Worm (Caenorhabditis elegans) whole organism, L2 larva: ENCODE measurements around the gene K05F6.12.

Experiments
- C34F6.9 ChIP-seq: fragments of 150-350 bp; optimal IDR thresholded peaks from 2 replicates; lab custom pipeline; 2014; ENCODE audit warnings: missing biosample characterization, missing genetic modification characterization
- F13H6.1 ChIP-seq: sonication (generic microtip); optimal IDR thresholded peaks from 2 replicates; lab custom pipeline; 2016; ENCODE audit warnings: missing genetic modification characterization, missing compliant biosample characterization
- R02D3.7 ChIP-seq: fragments of 150-350 bp; optimal IDR thresholded peaks from 2 replicates; lab custom pipeline; 2014; ENCODE audit warnings: missing biosample characterization, missing genetic modification characterization
- ZK546.5 ChIP-seq: sonication (generic microtip); optimal IDR thresholded peaks from 2 replicates; lab custom pipeline; 2017; ENCODE audit warnings: missing biosample characterization, missing genetic modification characterization
- alr-1 ChIP-seq: fragments of 150-350 bp; optimal IDR thresholded peaks from 2 replicates; lab custom pipeline; 2014; ENCODE audit warnings: missing biosample characterization, missing genetic modification characterization
- aly-2 ChIP-seq: fragments of 150-350 bp; optimal IDR thresholded peaks from 2 replicates; lab custom pipeline; 2014; ENCODE audit warnings: missing biosample characterization, missing genetic modification characterization
- blmp-1 ChIP-seq: sonication (generic microtip); optimal IDR thresholded peaks from 2 replicates; lab custom pipeline; 2017; ENCODE audit warnings: missing genetic modification characterization, mild to moderate bottlenecking, missing compliant biosample characterization, antibody characterized with exemption, moderate library complexity; ENCODE audit not compliant: insufficient read depth
- ceh-16 ChIP-seq: fragments of 150-350 bp; optimal IDR thresholded peaks from 2 replicates; lab custom pipeline; 2014; ENCODE audit warnings: missing biosample characterization, missing genetic modification characterization
- ceh-82 ChIP-seq: fragments of 150-350 bp; optimal IDR thresholded peaks from 2 replicates; lab custom pipeline; 2014; ENCODE audit warnings: missing biosample characterization, missing genetic modification characterization
- dmd-4 ChIP-seq: sonication (generic microtip); optimal IDR thresholded peaks from 2 replicates; lab custom pipeline; 2017; ENCODE audit warnings: missing biosample characterization, missing genetic modification characterization
- egl-27 ChIP-seq: sonication (generic microtip); optimal IDR thresholded peaks from 3 replicates; lab custom pipeline; 2017; ENCODE audit warnings: missing biosample characterization, missing genetic modification reagents, missing genetic modification characterization
- elt-1 ChIP-seq: fragments of 150-350 bp; optimal IDR thresholded peaks from 2 replicates; lab custom pipeline; 2014; ENCODE audit warnings: missing biosample characterization, missing genetic modification characterization
- fos-1 ChIP-seq: fragments of 150-350 bp; optimal IDR thresholded peaks from 2 replicates; lab custom pipeline; 2014; ENCODE audit warnings: missing biosample characterization, missing genetic modification characterization
- gmeb-1 ChIP-seq: fragments of 150-350 bp; optimal IDR thresholded peaks from 2 replicates; lab custom pipeline; 2014; ENCODE audit warnings: missing biosample characterization, missing genetic modification characterization
- lin-11 ChIP-seq: fragments of 150-350 bp; sonication (generic microtip); optimal IDR thresholded peaks from 2 replicates; lab custom pipeline; 2014; ENCODE audit warnings: missing biosample characterization, missing genetic modification characterization, inconsistent platforms, mixed read lengths
- lin-13 ChIP-seq: fragments of 150-350 bp; optimal IDR thresholded peaks from 2 replicates; lab custom pipeline; 2014; ENCODE audit warnings: missing biosample characterization, missing genetic modification reagents, missing genetic modification characterization
- lin-39 ChIP-seq: fragments of 150-350 bp; optimal IDR thresholded peaks from 2 replicates; lab custom pipeline; 2014; ENCODE audit warnings: missing biosample characterization, missing genetic modification reagents, missing genetic modification characterization
- mab-5 ChIP-seq: fragments of 150-350 bp; optimal IDR thresholded peaks from 2 replicates; lab custom pipeline; 2014; ENCODE audit warnings: missing biosample characterization, missing genetic modification characterization
- mbf-1 ChIP-seq: sonication (generic microtip); optimal IDR thresholded peaks from 2 replicates; lab custom pipeline; 2017; ENCODE audit warnings: missing biosample characterization, missing genetic modification characterization
- nhr-10 ChIP-seq: sonication (generic microtip); optimal IDR thresholded peaks from 2 replicates; lab custom pipeline; 2017; ENCODE audit warnings: missing biosample characterization, missing genetic modification characterization
- nhr-11 ChIP-seq: fragments of 150-350 bp; optimal IDR thresholded peaks from 2 replicates; lab custom pipeline; 2014; ENCODE audit warnings: missing biosample characterization, missing genetic modification characterization
- nhr-21 ChIP-seq: fragments of 150-350 bp; optimal IDR thresholded peaks from 2 replicates; lab custom pipeline; 2014; ENCODE audit warnings: missing biosample characterization, missing genetic modification characterization
- nhr-23 ChIP-seq: fragments of 150-350 bp; optimal IDR thresholded peaks from 2 replicates; lab custom pipeline; 2014; ENCODE audit warnings: missing biosample characterization, missing genetic modification reagents, missing genetic modification characterization
- nhr-237 ChIP-seq: fragments of 150-350 bp; optimal IDR thresholded peaks from 2 replicates; lab custom pipeline; 2014; ENCODE audit warnings: missing biosample characterization, missing genetic modification characterization
- nhr-25 ChIP-seq: fragments of 150-350 bp; sonication (generic microtip); optimal IDR thresholded peaks from 3 replicates; lab custom pipeline; 2014; ENCODE audit warnings: missing biosample characterization, missing genetic modification characterization
- nhr-6 ChIP-seq: fragments of 150-350 bp; optimal IDR thresholded peaks from 2 replicates; lab custom pipeline; 2014; ENCODE audit warnings: missing biosample characterization, missing genetic modification characterization
- nhr-77 ChIP-seq: fragments of 150-350 bp; optimal IDR thresholded peaks from 2 replicates; lab custom pipeline; 2014; ENCODE audit warnings: missing biosample characterization, missing genetic modification characterization
- peb-1 ChIP-seq: fragments of 150-350 bp; optimal IDR thresholded peaks from 2 replicates; lab custom pipeline; 2014; ENCODE audit warnings: missing biosample characterization, missing genetic modification characterization
- sem-4 ChIP-seq: fragments of 150-350 bp; optimal IDR thresholded peaks from 2 replicates; lab custom pipeline; 2014; ENCODE audit warnings: missing biosample characterization, missing genetic modification reagents, missing genetic modification characterization
- skn-1 ChIP-seq: sonication (generic microtip); optimal IDR thresholded peaks from 2 replicates; lab custom pipeline; 2017; ENCODE audit warnings: missing biosample characterization, missing genetic modification characterization
- sma-3 ChIP-seq: sonication (generic microtip); optimal IDR thresholded peaks from 2 replicates; lab custom pipeline; 2016; ENCODE audit warnings: missing genetic modification reagents, missing genetic modification characterization, missing compliant biosample characterization
- sma-9 ChIP-seq, 2 experiments: fragments of 150-350 bp in 1 of 2; sonication (generic microtip) in 1 of 2; optimal IDR thresholded peaks; 2 replicates each; lab custom pipeline; 2014 to 2016; ENCODE audit warnings: missing genetic modification characterization in 2 of 2, mild to moderate bottlenecking in 1 of 2, missing biosample characterization in 1 of 2, missing compliant biosample characterization in 1 of 2, missing genetic modification reagents in 1 of 2, moderate library complexity in 1 of 2
- unc-39 ChIP-seq: fragments of 150-350 bp; optimal IDR thresholded peaks from 2 replicates; lab custom pipeline; 2014; ENCODE audit warnings: missing biosample characterization, missing genetic modification characterization
- unc-55 ChIP-seq: fragments of 150-350 bp; sonication (generic microtip); optimal IDR thresholded peaks from 3 replicates; lab custom pipeline; 2014; ENCODE audit warnings: missing biosample characterization, missing genetic modification reagents, missing genetic modification characterization
- unc-62 ChIP-seq: fragments of 150-350 bp; optimal IDR thresholded peaks from 2 replicates; lab custom pipeline; 2014; ENCODE audit warnings: missing biosample characterization, missing genetic modification reagents, missing genetic modification characterization
- zag-1 ChIP-seq: fragments of 150-350 bp; optimal IDR thresholded peaks from 2 replicates; lab custom pipeline; 2014; ENCODE audit warnings: missing biosample characterization, missing genetic modification characterization
- ztf-1 ChIP-seq: fragments of 200-800 bp; sonication (Bioruptor generic); conservative IDR thresholded peaks from 2 replicates; pipeline ENCODE4 v1.3.6; 2022; ENCODE audit warnings: missing genetic modification characterization, missing compliant biosample characterization
- ztf-11 ChIP-seq: sonication (generic microtip); optimal IDR thresholded peaks from 2 replicates; lab custom pipeline; 2017; ENCODE audit warnings: missing biosample characterization, missing genetic modification characterization
- ztf-4 ChIP-seq: fragments of 150-350 bp; optimal IDR thresholded peaks from 2 replicates; lab custom pipeline; 2014; ENCODE audit warnings: missing biosample characterization, missing genetic modification characterization

K05F6.12 gene

DNA sequence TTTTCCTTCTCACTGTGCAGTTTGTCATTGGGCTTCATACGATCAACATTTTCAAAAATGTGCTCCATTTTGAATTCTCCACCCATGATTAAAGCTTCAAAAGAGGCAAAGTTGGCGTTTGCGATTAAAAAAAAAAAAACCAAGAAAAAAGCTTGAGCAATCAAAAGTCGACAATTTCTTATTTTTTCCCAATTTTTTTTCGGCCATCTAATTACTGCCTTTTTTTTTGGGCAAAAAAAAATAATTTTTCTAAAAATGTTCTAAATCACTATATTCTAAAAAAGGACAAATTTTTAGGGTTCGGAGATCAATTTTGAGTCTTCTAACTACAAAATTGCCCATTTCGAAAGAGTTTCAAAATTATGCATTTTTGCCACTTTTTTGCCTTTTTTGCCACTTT, 30.3 kb downstream of the K05F6.12 start, which contains the start of gene K05F6.10:
Gene K05F6.10, minus strand, starts transcription at position 101 of the 400 bp plus-strand sequence.
- TF ChIP-seq ceh-82 (tag; lab: Kevin White, UChicago) (no peak), sma-9 (GFP tag; optimal IDR thresholded peaks at IDR 0.05; lab: Kevin White, UChicago) (no peak), sma-9 (tag; optimal IDR thresholded peaks at IDR 0.05; lab: Kevin White, UChicago) (no peak), F13H6.1 (tag; lab: Kevin White, UChicago) (no peak), unc-55 (GFP tag; lab: Kevin White, UChicago) (no peak), elt-1 (no peak), peb-1 (tag; lab: Kevin White, UChicago) (no peak), sem-4 (no peak), mab-5 (tag; lab: Kevin White, UChicago) (no peak), nhr-23 (tag; lab: Kevin White, UChicago) (no peak), zag-1 (tag; lab: Kevin White, UChicago) (no peak), ztf-11 (no peak), lin-39 (tag; lab: Kevin White, UChicago) (no peak), skn-1 (tag; lab: Kevin White, UChicago) (no peak), alr-1 (tag; lab: Kevin White, UChicago) (no peak), unc-39 (tag; lab: Kevin White, UChicago) (no peak), egl-27 (tag; lab: Kevin White, UChicago) (no peak), nhr-10 (tag; lab: Kevin White, UChicago) (no peak), nhr-237 (no peak)

- no peak for TF ChIP-seq ztf-1 (GFP tag; lab: Robert Waterston, UW)
- peak; percentile 82 for TF ChIP-seq fos-1 (tag; lab: Kevin White, UChicago)
Measured at ce11 chrII:1576772-1577171, 31.0 kb downstream of the K05F6.12 start.

DNA sequence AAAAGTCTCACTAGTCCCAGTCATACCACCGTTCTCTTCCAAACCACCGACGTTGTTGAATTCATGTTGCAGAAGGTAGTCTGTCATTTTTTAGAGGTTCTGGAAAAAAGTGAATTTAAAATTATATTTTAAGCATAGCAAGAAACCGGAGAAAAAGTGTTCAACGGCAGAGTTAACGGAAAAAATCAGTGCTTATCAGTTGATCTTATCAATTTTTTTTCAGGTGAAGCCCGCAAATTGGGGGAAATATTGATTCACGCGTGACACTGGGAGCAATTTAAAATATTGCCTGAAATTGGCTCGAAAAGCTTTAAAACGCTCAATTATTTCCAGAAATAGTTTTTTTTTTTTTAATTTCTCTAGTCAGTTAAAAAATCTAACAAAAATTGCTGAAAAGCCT, 34.2 kb downstream of the K05F6.12 start, which contains the start of gene math-38:
Gene math-38, minus strand, starts transcription at position 101 of the 400 bp plus-strand sequence.
- TF ChIP-seq C34F6.9 (tag; lab: Kevin White, UChicago) (no peak), dmd-4 (no peak), ztf-4 (tag; lab: Kevin White, UChicago) (no peak), zag-1 (tag; lab: Kevin White, UChicago) (no peak), gmeb-1 (no peak), nhr-23 (tag; lab: Kevin White, UChicago) (no peak), ZK546.5 (tag; lab: Kevin White, UChicago) (no peak), ceh-16 (tag; lab: Kevin White, UChicago) (no peak), unc-62 (no peak), nhr-21 (tag; lab: Kevin White, UChicago) (no peak), mbf-1 (tag; lab: Kevin White, UChicago) (no peak), nhr-25 (no peak), blmp-1 (no peak), ztf-11 (no peak), egl-27 (tag; lab: Kevin White, UChicago) (no peak), elt-1 (no peak)

DNA sequence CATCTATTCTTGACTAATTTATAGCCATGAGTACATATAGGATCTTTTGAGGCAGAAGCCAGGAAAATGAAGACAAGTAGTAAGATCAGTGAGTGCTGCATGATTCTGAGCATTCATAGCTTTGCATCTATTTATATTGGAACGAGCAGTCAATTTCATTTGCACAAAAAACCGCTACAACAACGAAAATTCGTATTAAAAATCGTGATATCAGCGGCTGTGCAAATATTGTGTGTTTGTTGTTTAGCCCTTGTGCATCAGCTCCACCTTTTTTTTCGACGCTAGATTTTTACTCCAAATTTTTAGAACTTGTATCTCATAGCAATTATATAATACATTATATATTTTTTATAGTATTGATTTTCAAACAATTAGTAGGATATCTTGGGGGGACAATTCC, 38.4 kb downstream of the K05F6.12 start, which contains the start of gene clec-21:
Gene clec-21, minus strand, starts transcription at position 101 of the 400 bp plus-strand sequence.
- TF ChIP-seq unc-39 (tag; lab: Kevin White, UChicago) (no peak), nhr-25 (no peak), ztf-4 (tag; lab: Kevin White, UChicago) (no peak), sma-3 (no peak), egl-27 (tag; lab: Kevin White, UChicago) (no peak), nhr-6 (tag; lab: Kevin White, UChicago) (no peak), nhr-237 (no peak), sem-4 (no peak), mbf-1 (tag; lab: Kevin White, UChicago) (no peak)

DNA sequence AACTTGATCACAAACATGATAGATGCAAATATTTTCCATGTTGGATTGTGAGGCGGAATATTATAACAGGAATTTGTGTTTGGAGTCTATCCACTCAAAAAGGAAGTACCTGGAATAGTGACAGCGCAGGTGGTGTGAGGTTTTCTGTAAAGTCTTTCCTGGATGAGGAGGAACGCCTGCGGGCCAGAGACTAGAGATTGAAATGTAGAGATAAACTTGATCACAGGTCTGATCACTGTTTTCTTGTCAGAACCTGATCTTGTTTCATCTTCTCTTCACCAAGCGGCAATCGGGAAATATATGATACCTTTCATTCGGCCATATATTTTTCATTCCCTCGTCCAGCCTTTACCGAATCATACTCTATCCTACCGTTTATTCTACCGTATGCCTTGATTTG, 40.6 kb downstream of the K05F6.12 start, which contains the start of gene T07H3.8:
Gene T07H3.8, plus strand, starts transcription at position 301 of the 400 bp plus-strand sequence.
- no peak for TF ChIP-seq ZK546.5 (tag; lab: Kevin White, UChicago)
- no peak for TF ChIP-seq nhr-23 (tag; lab: Kevin White, UChicago)
- TF ChIP-seq lin-11 (tag; lab: Kevin White, UChicago) = no peak
- no peak for TF ChIP-seq lin-39 (tag; lab: Kevin White, UChicago)
- TF ChIP-seq aly-2 (tag; lab: Kevin White, UChicago) = no peak
- TF ChIP-seq elt-1 = no peak
- no peak for TF ChIP-seq lin-13 (GFP tag; lab: Kevin White, UChicago)
- TF ChIP-seq mab-5 (tag; lab: Kevin White, UChicago) = no peak
- no peak for TF ChIP-seq egl-27 (tag; lab: Kevin White, UChicago)
- TF ChIP-seq mbf-1 (tag; lab: Kevin White, UChicago) = no peak
- TF ChIP-seq ztf-4 (tag; lab: Kevin White, UChicago) = no peak
- no peak for TF ChIP-seq nhr-11 (tag; lab: Kevin White, UChicago)
- no peak for TF ChIP-seq nhr-77
- TF ChIP-seq R02D3.7 (tag; lab: Kevin White, UChicago) = no peak
- no peak for TF ChIP-seq alr-1 (tag; lab: Kevin White, UChicago)
- TF ChIP-seq sma-3 = no peak
- TF ChIP-seq, all 48 proteins: peak for 0
